Worm (Caenorhabditis elegans) whole organism, L1 larva: ENCODE results near the gene rnp-2.

ENCODE experiments used
- C34B4.2 ChIP-seq: sonication (generic microtip); optimal IDR thresholded peaks from 2 replicates; lab custom pipeline; 2017; ENCODE audit warnings: mild to moderate bottlenecking, missing genetic modification characterization, missing compliant biosample characterization
- aha-1 ChIP-seq: fragments of 150-350 bp; optimal IDR thresholded peaks from 2 replicates; lab custom pipeline; 2014; ENCODE audit warnings: missing biosample characterization, missing genetic modification characterization
- alr-1 ChIP-seq: fragments of 200-800 bp; sonication (Bioruptor generic); optimal IDR thresholded peaks from 2 replicates; lab custom pipeline; 2018; ENCODE audit warnings: borderline replicate concordance, mild to moderate bottlenecking, missing genetic modification characterization, missing compliant biosample characterization
- aly-2 ChIP-seq: fragments of 150-350 bp; optimal IDR thresholded peaks from 2 replicates; lab custom pipeline; 2014; ENCODE audit warnings: missing biosample characterization, missing genetic modification characterization
- ama-1 ChIP-seq: fragments of 150-350 bp; optimal IDR thresholded peaks from 2 replicates; lab custom pipeline; 2014
- blmp-1 ChIP-seq: fragments of 150-350 bp; optimal IDR thresholded peaks from 2 replicates; lab custom pipeline; 2014; ENCODE audit warnings: missing biosample characterization, missing genetic modification characterization
- ceh-8 ChIP-seq: fragments of 200-800 bp; sonication (Bioruptor generic); optimal IDR thresholded peaks from 2 replicates; lab custom pipeline; 2018; ENCODE audit warnings: mild to moderate bottlenecking, missing genetic modification characterization, moderate library complexity, missing compliant biosample characterization
- ceh-82 ChIP-seq, 3 experiments: fragments of 150-350 bp in 1 of 3; sonication (generic microtip) in 2 of 3; optimal IDR thresholded peaks; 2 replicates each; lab custom pipeline; 2014 to 2017; ENCODE audit warnings: missing biosample characterization in 3 of 3, missing genetic modification characterization in 3 of 3
- ceh-88 ChIP-seq: fragments of 200-800 bp; sonication (Bioruptor generic); IDR thresholded peaks from 2 replicates; pipeline ENCODE4 v1.3.6; 2022; ENCODE audit warnings: missing genetic modification characterization, missing compliant biosample characterization
- ceh-90 ChIP-seq: sonication (generic microtip); optimal IDR thresholded peaks from 2 replicates; lab custom pipeline; 2016; ENCODE audit warnings: missing genetic modification characterization, missing compliant biosample characterization
- dpl-1 ChIP-seq, 3 experiments: fragments of 150-350 bp in 2 of 3; sonication (generic microtip) in 1 of 3; optimal IDR thresholded peaks; 2 replicates each; lab custom pipeline; 2014 to 2017; ENCODE audit warnings: missing biosample characterization in 3 of 3, missing genetic modification characterization in 3 of 3, missing genetic modification reagents in 3 of 3
- dsc-1 ChIP-seq: sonication (generic microtip); optimal IDR thresholded peaks from 2 replicates; lab custom pipeline; 2016; ENCODE audit warnings: mild to moderate bottlenecking, missing genetic modification characterization, missing compliant biosample characterization
- efl-1 ChIP-seq, 4 experiments: fragments of 150-350 bp; optimal IDR thresholded peaks in 3 of 4; peaks in 1 of 4; 1 replicate in 1 of 4; 2 replicates in 3 of 4; lab custom pipeline; 2014; ENCODE audit warnings: missing biosample characterization in 2 of 4, missing genetic modification characterization in 2 of 4, missing genetic modification reagents in 2 of 4
- efl-3 ChIP-seq: fragments of 200-800 bp; sonication (Bioruptor generic); optimal IDR thresholded peaks from 2 replicates; lab custom pipeline; 2018; ENCODE audit warnings: mild to moderate bottlenecking, missing genetic modification characterization, missing compliant biosample characterization
- elt-2 ChIP-seq: sonication (generic microtip); optimal IDR thresholded peaks from 2 replicates; lab custom pipeline; 2016; ENCODE audit warnings: missing genetic modification characterization, mild to moderate bottlenecking, inconsistent platforms, missing compliant biosample characterization, missing genetic modification reagents
- elt-3 ChIP-seq, 6 experiments: fragments of 150-350 bp in 1 of 6; sonication (generic microtip); optimal IDR thresholded peaks; 2 replicates each; lab custom pipeline; 2017 to 2018; ENCODE audit warnings: missing biosample characterization in 6 of 6, missing genetic modification characterization in 6 of 6, inconsistent platforms in 1 of 6
- fos-1 ChIP-seq: fragments of 150-350 bp; optimal IDR thresholded peaks from 2 replicates; lab custom pipeline; 2014; ENCODE audit warnings: missing biosample characterization, missing genetic modification characterization
- grh-1 ChIP-seq: fragments of 200-800 bp; sonication (Bioruptor generic); IDR thresholded peaks from 2 replicates; pipeline ENCODE4 v1.3.6; 2022; ENCODE audit warnings: missing genetic modification reagents, missing genetic modification characterization, missing compliant biosample characterization
- hlh-4 ChIP-seq: sonication (generic microtip); optimal IDR thresholded peaks from 2 replicates; lab custom pipeline; 2016; ENCODE audit warnings: mild to moderate bottlenecking, missing genetic modification characterization, missing compliant biosample characterization
- lin-14 ChIP-seq: fragments of 200-800 bp; sonication (Bioruptor generic); optimal IDR thresholded peaks from 2 replicates; lab custom pipeline; 2018; ENCODE audit warnings: mild to moderate bottlenecking, missing genetic modification characterization, moderate library complexity, missing compliant biosample characterization
- lin-35 ChIP-seq, 2 experiments: fragments of 150-350 bp; optimal IDR thresholded peaks; 2 replicates each; lab custom pipeline; 2014; ENCODE audit warnings: missing biosample characterization in 2 of 2, missing genetic modification characterization in 2 of 2, missing genetic modification reagents in 2 of 2
- lsy-2 ChIP-seq, 2 experiments: fragments of 150-350 bp; optimal IDR thresholded peaks; 2 replicates each; lab custom pipeline; 2014; ENCODE audit warnings: missing biosample characterization in 2 of 2, missing genetic modification characterization in 2 of 2
- mdl-1 ChIP-seq, 2 experiments: fragments of 150-350 bp; optimal IDR thresholded peaks; 2 replicates each; lab custom pipeline; 2014 to 2017; ENCODE audit warnings: missing biosample characterization in 2 of 2, missing genetic modification characterization in 2 of 2, inconsistent platforms in 1 of 2
- nhr-11 ChIP-seq: fragments of 150-350 bp; optimal IDR thresholded peaks from 2 replicates; lab custom pipeline; 2014; ENCODE audit warnings: missing biosample characterization, missing genetic modification characterization
- nhr-19 ChIP-seq: fragments of 200-800 bp; sonication (Bioruptor generic); conservative IDR thresholded peaks from 2 replicates; pipeline ENCODE4 v1.3.6; 2022; ENCODE audit warnings: missing genetic modification characterization, missing compliant biosample characterization
- nhr-20 ChIP-seq: sonication (generic microtip); optimal IDR thresholded peaks from 2 replicates; lab custom pipeline; 2016; ENCODE audit warnings: mild to moderate bottlenecking, missing genetic modification characterization, missing compliant biosample characterization
- nhr-47 ChIP-seq: sonication (generic microtip); optimal IDR thresholded peaks from 2 replicates; lab custom pipeline; 2016; ENCODE audit warnings: mild to moderate bottlenecking, missing genetic modification characterization, moderate library complexity, missing compliant biosample characterization
- nhr-71 ChIP-seq: sonication (generic microtip); optimal IDR thresholded peaks from 2 replicates; lab custom pipeline; 2016; ENCODE audit warnings: mild to moderate bottlenecking, missing genetic modification characterization, moderate library complexity, missing compliant biosample characterization
- nhr-77 ChIP-seq: fragments of 150-350 bp; optimal IDR thresholded peaks from 2 replicates; lab custom pipeline; 2014; ENCODE audit warnings: missing biosample characterization, missing genetic modification characterization
- nhr-84 ChIP-seq: sonication (generic microtip); optimal IDR thresholded peaks from 2 replicates; lab custom pipeline; 2017; ENCODE audit warnings: missing biosample characterization, missing genetic modification characterization
- nhr-85 ChIP-seq: sonication (generic microtip); peaks from one replicate; lab custom pipeline; 2016; ENCODE audit warnings: missing genetic modification characterization, inconsistent platforms, missing compliant biosample characterization
- nhr-90 ChIP-seq: sonication (generic microtip); optimal IDR thresholded peaks from 2 replicates; lab custom pipeline; 2016; ENCODE audit warnings: mild to moderate bottlenecking, missing genetic modification characterization, missing compliant biosample characterization; ENCODE audit not compliant: poor library complexity
- pax-3 ChIP-seq: fragments of 200-800 bp; sonication (Bioruptor generic); optimal IDR thresholded peaks from 2 replicates; lab custom pipeline; 2018; ENCODE audit warnings: mild to moderate bottlenecking, missing genetic modification characterization, moderate library complexity, missing compliant biosample characterization
- rnt-1 ChIP-seq: sonication (generic microtip); optimal IDR thresholded peaks from 2 replicates; lab custom pipeline; 2016; ENCODE audit warnings: mild to moderate bottlenecking, missing genetic modification characterization, moderate library complexity, missing compliant biosample characterization
- snpc-4 ChIP-seq: fragments of 150-350 bp; optimal IDR thresholded peaks from 2 replicates; lab custom pipeline; 2014; ENCODE audit warnings: missing biosample characterization, missing genetic modification characterization
- snu-23 ChIP-seq: sonication (generic microtip); optimal IDR thresholded peaks from 2 replicates; lab custom pipeline; 2016; ENCODE audit warnings: missing genetic modification characterization, missing compliant biosample characterization
- sox-4 ChIP-seq: sonication (generic microtip); optimal IDR thresholded peaks from 2 replicates; lab custom pipeline; 2016; ENCODE audit warnings: missing genetic modification characterization, missing compliant biosample characterization
- sptf-1 ChIP-seq: fragments of 150-350 bp; optimal IDR thresholded peaks from 2 replicates; lab custom pipeline; 2014; ENCODE audit warnings: missing biosample characterization, missing genetic modification characterization
- sup-37 ChIP-seq: fragments of 200-800 bp; sonication (Bioruptor generic); optimal IDR thresholded peaks from 2 replicates; lab custom pipeline; 2018; ENCODE audit warnings: mild to moderate bottlenecking, missing genetic modification characterization, missing compliant biosample characterization
- swsn-7 ChIP-seq: sonication (generic microtip); optimal IDR thresholded peaks from 2 replicates; lab custom pipeline; 2016; ENCODE audit warnings: missing genetic modification characterization, missing compliant biosample characterization
- tbx-2 ChIP-seq: sonication (generic microtip); optimal IDR thresholded peaks from 2 replicates; lab custom pipeline; 2016; ENCODE audit warnings: missing genetic modification characterization, missing compliant biosample characterization
- unc-130 ChIP-seq: fragments of 150-350 bp; optimal IDR thresholded peaks from 2 replicates; lab custom pipeline; 2017; ENCODE audit warnings: missing biosample characterization, missing genetic modification characterization, inconsistent platforms
- unc-62 ChIP-seq: fragments of 150-350 bp; optimal IDR thresholded peaks from 2 replicates; lab custom pipeline; 2014; ENCODE audit warnings: missing biosample characterization, missing genetic modification reagents, missing genetic modification characterization
- unc-86 ChIP-seq: sonication (generic microtip); optimal IDR thresholded peaks from 2 replicates; lab custom pipeline; 2016; ENCODE audit warnings: missing genetic modification characterization, missing compliant biosample characterization
- vab-15 ChIP-seq: sonication (generic microtip); optimal IDR thresholded peaks from 2 replicates; lab custom pipeline; 2017; ENCODE audit warnings: missing genotype, mild to moderate bottlenecking, missing genetic modification characterization, missing compliant biosample characterization
- xbp-1 ChIP-seq: sonication (generic microtip); optimal IDR thresholded peaks from 2 replicates; lab custom pipeline; 2016; ENCODE audit warnings: missing genetic modification characterization, missing compliant biosample characterization
- zip-4 ChIP-seq: fragments of 200-800 bp; sonication (Bioruptor generic); optimal IDR thresholded peaks from 2 replicates; lab custom pipeline; 2018; ENCODE audit warnings: mild to moderate bottlenecking, missing genetic modification characterization, moderate library complexity, missing compliant biosample characterization

Gene rnp-2

ce11 chrIV:4215349-4215748 lies 43.5 kb downstream of the rnp-2 start (continued):
- no peak for TF ChIP-seq unc-86 (tag; lab: Kevin White, UChicago)
- no peak for TF ChIP-seq nhr-84 (tag; lab: Kevin White, UChicago)
- no peak for TF ChIP-seq aha-1
- peak; percentile 34 for TF ChIP-seq nhr-19
- TF ChIP-seq C34B4.2, result no peak
- no peak for TF ChIP-seq sup-37 (GFP tag; lab: Kevin White, UChicago)
- peak; percentile 29 for TF ChIP-seq nhr-90 (tag; lab: Kevin White, UChicago)
- peak; percentile 52 for TF ChIP-seq nhr-77 (tag; lab: Kevin White, UChicago)
- no peak for TF ChIP-seq alr-1
- peak; percentile 60 to 78 for TF ChIP-seq efl-1 (optimal IDR thresholded peaks at IDR 0.05; lab: Kevin White, UChicago)
- peak; percentile 21 to 87 for TF ChIP-seq efl-1 (GFP tag; optimal IDR thresholded peaks at IDR 0.05 in 1 of 2; lab: Kevin White, UChicago)
- no peak for TF ChIP-seq nhr-11 (tag; lab: Kevin White, UChicago)
- peak in 2 of 3 experiments; percentile 24 to 45 for TF ChIP-seq dpl-1 (GFP tag; optimal IDR thresholded peaks at IDR 0.05; lab: Kevin White, UChicago)
- TF ChIP-seq lsy-2 (tag; optimal IDR thresholded peaks at IDR 0.05; lab: Kevin White, UChicago), result peak; percentile 63 to 89
- no peak for TF ChIP-seq hlh-4 (tag; lab: Kevin White, UChicago)
- no peak for TF ChIP-seq ceh-8
- no peak for TF ChIP-seq zip-4 (GFP tag; lab: Kevin White, UChicago)
- no peak for TF ChIP-seq vab-15 (tag; lab: Kevin White, UChicago)
- peak; percentile 76 for TF ChIP-seq blmp-1 (tag; lab: Kevin White, UChicago)
- TF ChIP-seq snpc-4 (tag; lab: Kevin White, UChicago), result no peak
- peak; percentile 54 for TF ChIP-seq swsn-7
- peak; percentile 7 for TF ChIP-seq pax-3
- TF ChIP-seq dsc-1 (tag; lab: Kevin White, UChicago), result peak; percentile 5
- no peak for TF ChIP-seq ceh-88 (GFP tag; lab: Robert Waterston, UW)
- peak; percentile 88 for TF ChIP-seq lin-14 (GFP tag; lab: Kevin White, UChicago)
- peak; percentile 32 for TF ChIP-seq tbx-2 (tag; lab: Kevin White, UChicago)
- TF ChIP-seq grh-1 (GFP tag; lab: Robert Waterston, UW), result no peak
- no peak for TF ChIP-seq ceh-90
- TF ChIP-seq nhr-71, result peak; percentile 78
- TF ChIP-seq sox-4, result no peak
- no peak for TF ChIP-seq efl-3 (GFP tag; lab: Kevin White, UChicago)
- peak; percentile 10 for TF ChIP-seq xbp-1 (tag; lab: Kevin White, UChicago)
- peak; percentile 72 for TF ChIP-seq nhr-20

- TF ChIP-seq sptf-1 (tag; lab: Kevin White, UChicago) (no peak), grh-1 (GFP tag; lab: Robert Waterston, UW) (peak; percentile 35; the same call in 1 of the 2 replicates), tbx-2 (tag; lab: Kevin White, UChicago) (peak; percentile 27), nhr-20 (peak; percentile 74), aha-1 (no peak), lsy-2 (tag; optimal IDR thresholded peaks at IDR 0.05; lab: Kevin White, UChicago) (peak; percentile 14 to 44), aly-2 (no peak), elt-2 (peak; percentile 27), dsc-1 (tag; lab: Kevin White, UChicago) (no peak), snu-23 (GFP tag; lab: Kevin White, UChicago) (peak; percentile 19), mdl-1 (tag; optimal IDR thresholded peaks at IDR 0.05; lab: Kevin White, UChicago) (peak in 1 of 2 experiments; percentile 88), efl-1 (optimal IDR thresholded peaks at IDR 0.05; lab: Kevin White, UChicago) (no peak), efl-1 (GFP tag; optimal IDR thresholded peaks at IDR 0.05 in 1 of 2; lab: Kevin White, UChicago) (peak in 1 of 2 experiments; percentile 49), lin-14 (GFP tag; lab: Kevin White, UChicago) (no peak), hlh-4 (tag; lab: Kevin White, UChicago) (no peak), nhr-47 (peak; percentile 31), elt-3 (tag; optimal IDR thresholded peaks at IDR 0.05; lab: Kevin White, UChicago) (peak in 2 of 6 experiments; percentile 46 to 96), ama-1 (lab: Kevin White, UChicago) (no peak), nhr-85 (tag; lab: Kevin White, UChicago) (peak; percentile 79), ceh-82 (tag; optimal IDR thresholded peaks at IDR 0.05; lab: Kevin White, UChicago) (no peak), nhr-19 (peak; percentile 72), rnt-1 (tag; lab: Kevin White, UChicago) (no peak), nhr-71 (peak; percentile 64), lin-35 (GFP tag; optimal IDR thresholded peaks at IDR 0.05; lab: Kevin White, UChicago) (peak in 1 of 2 experiments; percentile 49), unc-62 (GFP tag; lab: Kevin White, UChicago) (no peak), nhr-90 (tag; lab: Kevin White, UChicago) (peak; percentile 58), blmp-1 (tag; lab: Kevin White, UChicago) (peak; percentile 75), unc-130 (peak; percentile 76), fos-1 (tag; lab: Kevin White, UChicago) (no peak)
- TF ChIP-seq, all 84 proteins: peak for 17
Measured at ce11 chrIV:4216099-4216894, 44.4 kb downstream of the rnp-2 start.
